Worm (Caenorhabditis elegans): ENCODE measurements around the gene panl-3.

Gene panl-3

ce11 chrIII:9783133-9783590 is 35.7 kb upstream of the panl-3 start (continued):
- peak; percentile 65 for TF ChIP-seq mep-1 (tag; optimal IDR thresholded peaks at IDR 0.05)
- TF ChIP-seq dve-1 (tag; optimal IDR thresholded peaks at IDR 0.05; ENCODE audit: insufficient read depth): peak; percentile 78
- TF ChIP-seq ctbp-1 (GFP tag; IDR thresholded peaks at IDR 0.05): 0 out of 2 replicates have a peak, but pooled peaks have one; percentile 38
- TF ChIP-seq hmg-1.1 (GFP tag; IDR thresholded peaks at IDR 0.05): peak; percentile 36; the same call in 1 of the 2 replicates
- peak; percentile 73 for TF ChIP-seq nhr-102 (tag; optimal IDR thresholded peaks at IDR 0.05)

- TF ChIP-seq T20F7.1 (GFP tag; optimal IDR thresholded peaks at IDR 0.05): peak; percentile 5
- TF ChIP-seq F10B5.3 (tag; optimal IDR thresholded peaks at IDR 0.05): no peak
- TF ChIP-seq ztf-11 (tag; optimal IDR thresholded peaks at IDR 0.05): no peak
- TF ChIP-seq tra-1 (GFP tag; IDR thresholded peaks at IDR 0.05): no peak
- no peak for TF ChIP-seq daf-12 (tag; optimal IDR thresholded peaks at IDR 0.05)
- TF ChIP-seq gei-8 (GFP tag; optimal IDR thresholded peaks at IDR 0.05): no peak
- TF ChIP-seq ces-1 (GFP tag; optimal IDR thresholded peaks at IDR 0.05): no peak
- no peak for TF ChIP-seq aly-2 (tag; optimal IDR thresholded peaks at IDR 0.05)
- TF ChIP-seq mdt-29 (GFP tag; IDR thresholded peaks at IDR 0.05): no peak
- no peak for TF ChIP-seq nhr-6 (tag; optimal IDR thresholded peaks at IDR 0.05)
- no peak for TF ChIP-seq saeg-2 (GFP tag; IDR thresholded peaks at IDR 0.05)
- TF ChIP-seq unc-130 (GFP tag; optimal IDR thresholded peaks at IDR 0.05): no peak
- TF ChIP-seq nhr-77 (tag; optimal IDR thresholded peaks at IDR 0.05): peak; percentile 17
- TF ChIP-seq nhr-41 (GFP tag; IDR thresholded peaks at IDR 0.05): no peak
- TF ChIP-seq lin-1 (GFP tag; IDR thresholded peaks at IDR 0.05): no peak
- TF ChIP-seq skn-1 (tag; optimal IDR thresholded peaks at IDR 0.05): no peak
- no peak for TF ChIP-seq nhr-42 (GFP tag; IDR thresholded peaks at IDR 0.05)
- TF ChIP-seq F37D6.2 (tag; optimal IDR thresholded peaks at IDR 0.05): no peak
- no peak for TF ChIP-seq zip-2 (tag; optimal IDR thresholded peaks at IDR 0.05)
- TF ChIP-seq aha-1 (tag): no peak
- no peak for TF ChIP-seq ceh-62 (tag; optimal IDR thresholded peaks at IDR 0.05)
- TF ChIP-seq lin-15B (tag; optimal IDR thresholded peaks at IDR 0.05): no peak
- TF ChIP-seq F49E8.2 (tag; optimal IDR thresholded peaks at IDR 0.05; ENCODE audit: borderline replicate concordance): no peak
- no peak for TF ChIP-seq mdl-1 (tag; optimal IDR thresholded peaks at IDR 0.05)
- TF ChIP-seq mxl-3 (GFP tag; optimal IDR thresholded peaks at IDR 0.05): no peak
- TF ChIP-seq lin-38 (GFP tag; IDR thresholded peaks at IDR 0.05): 0 out of 2 replicates have a peak, but pooled peaks have one; percentile 31
- no peak for TF ChIP-seq unc-39 (tag; optimal IDR thresholded peaks at IDR 0.05)
- no peak for TF ChIP-seq snpc-1.2 (GFP tag; IDR thresholded peaks at IDR 0.05)
- no peak for TF ChIP-seq nhr-111 (GFP tag; optimal IDR thresholded peaks at IDR 0.05)
- TF ChIP-seq lin-29 (GFP tag; IDR thresholded peaks at IDR 0.05): no peak
- no peak for TF ChIP-seq ztf-7 (tag; optimal IDR thresholded peaks at IDR 0.05)
- peak; percentile 88 for TF ChIP-seq pqm-1 (tag; optimal IDR thresholded peaks at IDR 0.05)
- TF ChIP-seq fos-1 (tag; optimal IDR thresholded peaks at IDR 0.05): no peak
- peak in 1 of 2 experiments; percentile 10 for TF ChIP-seq lsy-2 (tag; optimal IDR thresholded peaks at IDR 0.05)
- TF ChIP-seq R02D3.7 (tag; optimal IDR thresholded peaks at IDR 0.05): no peak
- TF ChIP-seq tag-97 (GFP tag; IDR thresholded peaks at IDR 0.05): no peak
- no peak for TF ChIP-seq php-3 (GFP tag; IDR thresholded peaks at IDR 0.05)
- TF ChIP-seq nhr-102 (tag; optimal IDR thresholded peaks at IDR 0.05): no peak
- TF ChIP-seq hlh-30 (tag; optimal IDR thresholded peaks at IDR 0.05; ENCODE audit: insufficient read depth): no peak
- TF ChIP-seq lin-39 (tag; optimal IDR thresholded peaks at IDR 0.05): no peak
- TF ChIP-seq lin-13 (GFP tag; optimal IDR thresholded peaks at IDR 0.05): no peak
- TF ChIP-seq unc-62 (GFP tag; optimal IDR thresholded peaks at IDR 0.05 in 1 of 2): no peak
- no peak for TF ChIP-seq unc-62 (tag; optimal IDR thresholded peaks at IDR 0.05)
- no peak for TF ChIP-seq daf-19 (GFP tag; conservative IDR thresholded peaks at IDR 0.05)
- peak; percentile 40 for TF ChIP-seq nhr-28 (tag; optimal IDR thresholded peaks at IDR 0.05)
- no peak for TF ChIP-seq cey-2 (tag; optimal IDR thresholded peaks at IDR 0.05; ENCODE audit: borderline replicate concordance, insufficient read depth)
- TF ChIP-seq ceh-82 (tag; optimal IDR thresholded peaks at IDR 0.05): no peak
- TF ChIP-seq dve-1 (tag; optimal IDR thresholded peaks at IDR 0.05; ENCODE audit: insufficient read depth): peak; percentile 54
Observed at ce11 chrIII:9786776-9787175, 32.1 kb upstream of the panl-3 start.
